Fruit fly (Drosophila melanogaster) whole organism, prepupa: ENCODE measurements around the gene CG32982.
A peak's percentile ranks its signal among the peaks of the same experiment; 100 is the strongest.

Experiments
- Blimp-1 ChIP-seq: fragments of 200-800 bp; sonication (Bioruptor generic); optimal IDR thresholded peaks from 3 replicates; lab custom pipeline; 2017; ENCODE audit warnings: missing biosample characterization, missing genetic modification characterization, mild to moderate bottlenecking, moderate library complexity, missing genetic modification reagents
- CG10631 ChIP-seq: fragments of 200-800 bp; sonication (Bioruptor generic); optimal IDR thresholded peaks from 2 replicates; lab custom pipeline; 2016; ENCODE audit warnings: missing biosample characterization, missing genetic modification characterization
- CG11762 ChIP-seq: fragments of 200-800 bp; sonication (Bioruptor generic); optimal IDR thresholded peaks from 3 replicates; lab custom pipeline; 2016; ENCODE audit warnings: missing biosample characterization, missing genetic modification characterization; ENCODE audit not compliant: insufficient read depth
- CG15336 ChIP-seq: fragments of 200-800 bp; sonication (Bioruptor generic); IDR thresholded peaks from 2 replicates; pipeline ENCODE4 v1.3.6; 2022; ENCODE audit warnings: missing biosample characterization, missing genetic modification characterization
- CG1621 ChIP-seq: fragments of 200-800 bp; sonication (Bioruptor generic); optimal IDR thresholded peaks from 3 replicates; lab custom pipeline; 2018; ENCODE audit warnings: missing biosample characterization, mild to moderate bottlenecking, missing genetic modification characterization
- CG16779 ChIP-seq: fragments of 200-800 bp; sonication (Bioruptor generic); optimal IDR thresholded peaks from 3 replicates; lab custom pipeline; 2017; ENCODE audit warnings: missing biosample characterization, mild to moderate bottlenecking, missing genetic modification characterization
- CG31627 ChIP-seq: fragments of 200-800 bp; sonication (Bioruptor generic); optimal IDR thresholded peaks from 3 replicates; lab custom pipeline; 2016; ENCODE audit warnings: missing biosample characterization, missing genetic modification characterization
- CG32006 ChIP-seq: fragments of 200-800 bp; sonication (Bioruptor generic); optimal IDR thresholded peaks from 3 replicates; lab custom pipeline; 2017; ENCODE audit warnings: missing biosample characterization, mild to moderate bottlenecking, missing genetic modification characterization
- CG34406 ChIP-seq: fragments of 200-800 bp; sonication (Bioruptor generic); optimal IDR thresholded peaks from 3 replicates; lab custom pipeline; 2016; ENCODE audit warnings: missing biosample characterization, missing genetic modification characterization
- CG3919 ChIP-seq: fragments of 200-800 bp; sonication (Bioruptor generic); optimal IDR thresholded peaks from 3 replicates; lab custom pipeline; 2016; ENCODE audit warnings: missing biosample characterization, missing genetic modification characterization
- CG4318 ChIP-seq: fragments of 200-800 bp; sonication (Bioruptor generic); optimal IDR thresholded peaks from 3 replicates; lab custom pipeline; 2017; ENCODE audit warnings: missing biosample characterization, mild to moderate bottlenecking, missing genetic modification characterization
- CG6163 ChIP-seq: fragments of 200-800 bp; sonication (Bioruptor generic); IDR thresholded peaks from 3 replicates; pipeline ENCODE4 v1.3.6; 2022; ENCODE audit warnings: missing biosample characterization, missing genetic modification characterization
- CG6792 ChIP-seq: fragments of 200-800 bp; sonication (Bioruptor generic); optimal IDR thresholded peaks from 3 replicates; lab custom pipeline; 2016; ENCODE audit warnings: missing biosample characterization, missing genetic modification characterization
- CG6854 ChIP-seq: fragments of 200-800 bp; sonication (Bioruptor generic); optimal IDR thresholded peaks from 2 replicates; lab custom pipeline; 2017; ENCODE audit warnings: missing biosample characterization, mild to moderate bottlenecking, missing genetic modification characterization
- CG7368 ChIP-seq: fragments of 200-800 bp; sonication (Bioruptor generic); optimal IDR thresholded peaks from 3 replicates; lab custom pipeline; 2016; ENCODE audit warnings: missing biosample characterization, missing genetic modification characterization
- CG8119 ChIP-seq: fragments of 200-800 bp; sonication (Bioruptor generic); IDR thresholded peaks from 3 replicates; pipeline ENCODE4 v1.3.6; 2022; ENCODE audit warnings: missing biosample characterization, missing genetic modification characterization
- CG8319 ChIP-seq: fragments of 200-800 bp; sonication (Bioruptor generic); optimal IDR thresholded peaks from 3 replicates; lab custom pipeline; 2016; ENCODE audit warnings: missing biosample characterization, missing genetic modification characterization
- CG8632 ChIP-seq: fragments of 200-800 bp; sonication (Bioruptor generic); optimal IDR thresholded peaks from 3 replicates; lab custom pipeline; 2016; ENCODE audit warnings: missing biosample characterization, missing genetic modification characterization
- CG9139 ChIP-seq: fragments of 200-800 bp; sonication (Bioruptor generic); optimal IDR thresholded peaks from 3 replicates; lab custom pipeline; 2017; ENCODE audit warnings: missing biosample characterization, mild to moderate bottlenecking, missing genetic modification characterization
- Eip78C ChIP-seq: fragments of 200-800 bp; sonication (Bioruptor generic); peaks from one replicate; lab custom pipeline; 2016; ENCODE audit warnings: missing biosample characterization, missing genetic modification characterization
- Eip93F ChIP-seq: fragments of 200-800 bp; sonication (Bioruptor generic); optimal IDR thresholded peaks from 2 replicates; lab custom pipeline; 2016; ENCODE audit warnings: missing biosample characterization, mild to moderate bottlenecking, missing genetic modification characterization
- Ets21C ChIP-seq: fragments of 200-800 bp; sonication (Bioruptor generic); optimal IDR thresholded peaks from 3 replicates; lab custom pipeline; 2016; ENCODE audit warnings: missing biosample characterization, missing genetic modification characterization
- Ets96B ChIP-seq: fragments of 200-800 bp; optimal IDR thresholded peaks from 2 replicates; lab custom pipeline; 2019; ENCODE audit warnings: missing biosample characterization, mild to moderate bottlenecking, missing genetic modification characterization, moderate library complexity
- Hr39 ChIP-seq: fragments of 200-800 bp; sonication (Bioruptor generic); optimal IDR thresholded peaks from 2 replicates; lab custom pipeline; 2016; ENCODE audit warnings: missing biosample characterization, missing genetic modification characterization
- Hr4 ChIP-seq: fragments of 200-800 bp; sonication (Bioruptor generic); optimal IDR thresholded peaks from 3 replicates; lab custom pipeline; 2016; ENCODE audit warnings: missing biosample characterization, missing genetic modification characterization
- Lpt ChIP-seq: fragments of 200-800 bp; sonication (Bioruptor generic); optimal IDR thresholded peaks from 3 replicates; lab custom pipeline; 2016; ENCODE audit warnings: missing biosample characterization, missing genetic modification characterization
- Met ChIP-seq: fragments of 200-800 bp; sonication (Bioruptor generic); optimal IDR thresholded peaks from 3 replicates; lab custom pipeline; 2016; ENCODE audit warnings: missing biosample characterization, missing genetic modification characterization
- OdsH ChIP-seq: fragments of 200-800 bp; sonication (Bioruptor generic); optimal IDR thresholded peaks from 3 replicates; lab custom pipeline; 2016; ENCODE audit warnings: missing biosample characterization, missing genetic modification characterization
- Sox102F ChIP-seq: fragments of 200-800 bp; sonication (Bioruptor generic); optimal IDR thresholded peaks from 2 replicates; lab custom pipeline; 2016; ENCODE audit warnings: missing biosample characterization, mild to moderate bottlenecking, missing genetic modification characterization
- Sox14 ChIP-seq: fragments of 200-800 bp; sonication (Bioruptor generic); optimal IDR thresholded peaks from 3 replicates; lab custom pipeline; 2016; ENCODE audit warnings: missing biosample characterization, missing genetic modification characterization
- achi ChIP-seq: fragments of 200-800 bp; sonication (Bioruptor generic); optimal IDR thresholded peaks from 3 replicates; lab custom pipeline; 2016; ENCODE audit warnings: missing biosample characterization, missing genetic modification characterization
- acj6 ChIP-seq: fragments of 200-800 bp; sonication (Bioruptor generic); optimal IDR thresholded peaks from 3 replicates; lab custom pipeline; 2016; ENCODE audit warnings: missing biosample characterization, missing genetic modification characterization
- cyc ChIP-seq: fragments of 200-800 bp; sonication (Bioruptor generic); optimal IDR thresholded peaks from 3 replicates; lab custom pipeline; 2016; ENCODE audit warnings: missing biosample characterization, missing genetic modification characterization
- dac ChIP-seq: fragments of 200-800 bp; sonication (Bioruptor generic); optimal IDR thresholded peaks from 2 replicates; lab custom pipeline; 2017; ENCODE audit warnings: missing biosample characterization, mild to moderate bottlenecking, missing genetic modification characterization
- dsx ChIP-seq: fragments of 200-800 bp; optimal IDR thresholded peaks from 3 replicates; lab custom pipeline; 2019; ENCODE audit warnings: missing biosample characterization, mild to moderate bottlenecking, missing genetic modification characterization, moderate library complexity; ENCODE audit not compliant: poor library complexity, severe bottlenecking
- eg ChIP-seq: fragments of 200-800 bp; sonication (Bioruptor generic); IDR thresholded peaks from 3 replicates; pipeline ENCODE4 v1.3.6; 2022; ENCODE audit warnings: missing biosample characterization, missing genetic modification characterization
- esn ChIP-seq: fragments of 200-800 bp; sonication (Bioruptor generic); optimal IDR thresholded peaks from 2 replicates; lab custom pipeline; 2016; ENCODE audit warnings: missing biosample characterization, mild to moderate bottlenecking, missing genetic modification characterization, moderate library complexity
- fd59A ChIP-seq: fragments of 200-800 bp; sonication (Bioruptor generic); optimal IDR thresholded peaks from 2 replicates; lab custom pipeline; 2017; ENCODE audit warnings: missing biosample characterization, mild to moderate bottlenecking, missing genetic modification characterization, missing genetic modification reagents
- fd85E ChIP-seq: fragments of 200-800 bp; sonication (Bioruptor generic); optimal IDR thresholded peaks from 3 replicates; lab custom pipeline; 2016; ENCODE audit warnings: missing biosample characterization, missing genetic modification characterization
- fkh ChIP-seq: fragments of 200-800 bp; sonication (Bioruptor generic); optimal IDR thresholded peaks from 3 replicates; lab custom pipeline; 2017; ENCODE audit warnings: missing biosample characterization, mild to moderate bottlenecking, missing genetic modification characterization, moderate library complexity
- lz ChIP-seq: fragments of 200-800 bp; sonication (Bioruptor generic); optimal IDR thresholded peaks from 3 replicates; lab custom pipeline; 2016; ENCODE audit warnings: missing biosample characterization, missing genetic modification characterization
- pdm3 ChIP-seq: fragments of 200-800 bp; sonication (Bioruptor generic); optimal IDR thresholded peaks from 3 replicates; lab custom pipeline; 2016; ENCODE audit warnings: missing biosample characterization, missing genetic modification characterization
- salr ChIP-seq, 2 experiments: fragments of 200-800 bp; sonication (Bioruptor generic); optimal IDR thresholded peaks; 3 replicates each; lab custom pipeline; 2016 to 2018; ENCODE audit warnings: missing biosample characterization in 2 of 2, missing genetic modification characterization in 2 of 2, mild to moderate bottlenecking in 1 of 2
- spab ChIP-seq: fragments of 200-800 bp; sonication (Bioruptor generic); optimal IDR thresholded peaks from 2 replicates; lab custom pipeline; 2017; ENCODE audit warnings: missing biosample characterization, mild to moderate bottlenecking, missing genetic modification characterization, missing genetic modification reagents
- ss ChIP-seq, 2 experiments: fragments of 200-800 bp; sonication (Bioruptor generic); optimal IDR thresholded peaks; 2 replicates in 1 of 2; 3 replicates in 1 of 2; lab custom pipeline; 2017 to 2018; ENCODE audit warnings: mild to moderate bottlenecking in 2 of 2, missing biosample characterization in 2 of 2, missing genetic modification characterization in 2 of 2, moderate library complexity in 1 of 2
- topi ChIP-seq: fragments of 200-800 bp; sonication (Bioruptor generic); optimal IDR thresholded peaks from 3 replicates; lab custom pipeline; 2016; ENCODE audit warnings: missing biosample characterization, missing genetic modification characterization
- vri ChIP-seq: fragments of 200-800 bp; sonication (Bioruptor generic); optimal IDR thresholded peaks from 3 replicates; lab custom pipeline; 2016; ENCODE audit warnings: missing biosample characterization, mild to moderate bottlenecking, missing genetic modification characterization

Gene CG32982

DNA sequence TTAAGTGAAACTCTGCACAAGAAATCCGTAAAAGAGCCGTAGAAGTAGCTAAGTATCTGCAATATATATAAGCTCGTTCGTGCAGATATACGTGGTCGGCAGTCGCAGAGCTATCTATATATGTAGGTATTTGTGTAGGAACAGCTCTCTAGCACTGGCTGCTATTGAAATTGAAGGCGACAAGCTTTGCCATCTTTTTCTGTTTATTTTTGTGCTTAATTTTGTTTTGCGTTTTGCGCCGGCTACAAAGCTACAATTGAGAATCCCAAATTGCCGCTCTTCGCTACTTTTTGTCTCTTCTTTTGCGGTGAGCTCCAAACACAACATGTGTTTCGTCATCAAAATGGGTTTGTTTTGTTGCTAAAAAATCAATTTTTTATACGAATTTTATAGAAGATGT lies 49.6 kb downstream of the CG32982 start (continued):
- TF ChIP-seq dac (GFP tag; lab: Kevin White, UChicago) (peak; percentile 58), CG9139 (GFP tag; lab: Kevin White, UChicago) (peak; percentile 63), CG32006 (GFP tag; lab: Kevin White, UChicago) (peak; percentile 51), Sox14 (GFP tag; lab: Kevin White, UChicago) (no peak), fd59A (GFP tag; lab: Kevin White, UChicago) (no peak), cyc (no peak), lz (GFP tag; lab: Kevin White, UChicago) (no peak), CG15336 (GFP tag; lab: Robert Waterston, UW) (peak; percentile 97), eg (GFP tag; lab: Robert Waterston, UW) (peak; percentile 97), CG6163 (GFP tag; lab: Robert Waterston, UW) (peak; percentile 97), CG31627 (GFP tag; lab: Kevin White, UChicago) (no peak), esn (GFP tag; lab: Kevin White, UChicago) (no peak), Hr39 (GFP tag; lab: Kevin White, UChicago) (no peak), CG8119 (peak; percentile 94), CG7368 (no peak), CG8319 (GFP tag; lab: Kevin White, UChicago) (no peak), CG10631 (GFP tag; lab: Kevin White, UChicago) (no peak), CG16779 (tag; lab: Kevin White, UChicago) (peak; percentile 93)

DNA sequence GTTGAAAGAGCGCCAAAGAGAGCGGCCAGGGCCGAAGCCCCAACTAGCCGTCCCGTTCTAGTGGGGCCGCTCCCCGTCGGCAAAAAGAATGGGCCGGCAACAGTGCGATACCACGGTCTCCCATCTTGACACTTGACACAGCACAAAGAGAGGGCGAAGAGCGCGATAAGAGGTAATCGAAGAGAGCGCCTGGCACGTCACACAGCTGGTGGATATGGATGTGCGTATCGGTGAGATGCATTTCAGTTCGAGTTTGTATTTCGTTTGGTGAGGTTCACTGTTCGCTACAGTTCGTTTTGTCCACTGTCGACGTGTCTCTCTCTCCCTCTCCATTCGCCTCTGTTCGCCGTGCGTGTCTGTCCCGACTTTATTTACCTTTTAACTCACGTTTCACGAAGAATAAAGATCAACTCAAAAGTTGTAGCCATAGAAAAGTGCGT lies 50.6 kb downstream of the CG32982 start:
- TF ChIP-seq CG8319 (GFP tag; lab: Kevin White, UChicago) (peak; percentile 22), CG34406 (peak; percentile 32), CG31627 (GFP tag; lab: Kevin White, UChicago) (no peak), Hr4 (GFP tag; lab: Kevin White, UChicago) (no peak), dsx (GFP tag; lab: Kevin White, UChicago) (peak; percentile 71), CG32006 (GFP tag; lab: Kevin White, UChicago) (peak; percentile 8), CG15336 (GFP tag; lab: Robert Waterston, UW) (peak; percentile 88), CG3919 (GFP tag; lab: Kevin White, UChicago) (peak; percentile 26), Eip93F (GFP tag; lab: Kevin White, UChicago) (peak; percentile 70), lz (GFP tag; lab: Kevin White, UChicago) (no peak), OdsH (GFP tag; lab: Kevin White, UChicago) (no peak), pdm3 (GFP tag; lab: Kevin White, UChicago) (no peak), Lpt (peak; percentile 46), Blimp-1 (peak; percentile 27), Met (peak; percentile 5), Ets96B (peak; percentile 49), topi (GFP tag; lab: Kevin White, UChicago) (peak; percentile 46), CG8119 (peak; percentile 85), eg (GFP tag; lab: Robert Waterston, UW) (peak; percentile 88), achi (GFP tag; lab: Kevin White, UChicago) (no peak), CG4318 (GFP tag; lab: Kevin White, UChicago) (no peak), CG8632 (peak; percentile 29), salr (GFP tag; optimal IDR thresholded peaks at IDR 0.05; lab: Kevin White, UChicago) (no peak), CG1621 (tag; lab: Kevin White, UChicago) (peak; percentile 53), fkh (GFP tag; lab: Kevin White, UChicago) (peak; percentile 84), esn (GFP tag; lab: Kevin White, UChicago) (peak; percentile 46), CG6854 (peak; percentile 88), CG16779 (tag; lab: Kevin White, UChicago) (peak; percentile 78), ss (GFP tag; optimal IDR thresholded peaks at IDR 0.05; lab: Kevin White, UChicago) (peak; percentile 81), vri (GFP tag; lab: Kevin White, UChicago) (peak; percentile 86), CG6792 (GFP tag; lab: Kevin White, UChicago) (peak; percentile 9), Sox102F (GFP tag; lab: Kevin White, UChicago) (no peak), CG6163 (GFP tag; lab: Robert Waterston, UW) (peak; percentile 90), fd59A (GFP tag; lab: Kevin White, UChicago) (peak; percentile 19), Eip78C (GFP tag; lab: Kevin White, UChicago) (no peak), CG11762 (no peak), spab (no peak), fd85E (GFP tag; lab: Kevin White, UChicago) (peak; percentile 48), CG9139 (GFP tag; lab: Kevin White, UChicago) (peak; percentile 47), Ets21C (GFP tag; lab: Kevin White, UChicago) (no peak), CG7368 (peak; percentile 37), acj6 (GFP tag; lab: Kevin White, UChicago) (no peak)
